Fruit fly (Drosophila melanogaster): Measurements from ENCODE around the gene CG31730.

The CG31730 gene

dm6 chr2L:13258702-13259101 lies 841 bp downstream of the CG31730 start (continued):
- TF ChIP-seq insv (GFP tag; optimal IDR thresholded peaks at IDR 0.05) (no peak), repo (GFP tag; optimal IDR thresholded peaks at IDR 0.05) (no peak), CG7271 (tag; optimal IDR thresholded peaks at IDR 0.05) (no peak), Fer3 (tag; optimal IDR thresholded peaks at IDR 0.05) (no peak), CG4328 (GFP tag; optimal IDR thresholded peaks at IDR 0.05) (no peak), CG3726 (GFP tag; IDR thresholded peaks at IDR 0.05) (no peak), unc-4 (GFP tag; IDR thresholded peaks at IDR 0.05; ENCODE audit: partially characterized antibody) (no peak), CG32772 (GFP tag; IDR thresholded peaks at IDR 0.05) (no peak), ATbp (GFP tag; optimal IDR thresholded peaks at IDR 0.05) (no peak), Bteb2 (GFP tag; optimal IDR thresholded peaks at IDR 0.05) (no peak), Med (GFP tag) (peak; percentile 59), dan (GFP tag; IDR thresholded peaks at IDR 0.05) (no peak), Sox100B (GFP tag; optimal IDR thresholded peaks at IDR 0.05) (peak; percentile 8), CG18476 (GFP tag; optimal IDR thresholded peaks at IDR 0.05) (no peak), CG14014 (GFP tag; IDR thresholded peaks at IDR 0.05) (0 out of 2 replicates have a peak, but pooled peaks have one; percentile 23), CG6654 (GFP tag; optimal IDR thresholded peaks at IDR 0.05) (no peak), Optix (GFP tag; IDR thresholded peaks at IDR 0.05) (no peak), CG10267 (tag; optimal IDR thresholded peaks at IDR 0.05) (no peak), CG6689 (GFP tag; IDR thresholded peaks at IDR 0.05) (peak; percentile 36; the same call in 1 of the 2 replicates), klu (GFP tag; IDR thresholded peaks at IDR 0.05) (no peak), Abd-B (GFP tag; optimal IDR thresholded peaks at IDR 0.05) (no peak), Bdp1 (GFP tag; optimal IDR thresholded peaks at IDR 0.05) (no peak), Antp (GFP tag; optimal IDR thresholded peaks at IDR 0.05) (no peak), seq (GFP tag; IDR thresholded peaks at IDR 0.05) (0 out of 2 replicates have a peak, but pooled peaks have one; percentile 19), CG1602 (GFP tag; optimal IDR thresholded peaks at IDR 0.05) (no peak), Dad (GFP tag; optimal IDR thresholded peaks at IDR 0.05) (peak; percentile 6), lmd (GFP tag; IDR thresholded peaks at IDR 0.05) (no peak), Hr51 (GFP tag; optimal IDR thresholded peaks at IDR 0.05) (no peak), CG2199 (GFP tag; IDR thresholded peaks at IDR 0.05) (no peak), sr (GFP tag; IDR thresholded peaks at IDR 0.05) (no peak), CG17802 (tag; optimal IDR thresholded peaks at IDR 0.05) (no peak), pb (GFP tag; optimal IDR thresholded peaks at IDR 0.05) (no peak), sens (GFP tag) (peak; percentile 69), BtbVII (GFP tag; optimal IDR thresholded peaks at IDR 0.05) (no peak), CG9437 (GFP tag; optimal IDR thresholded peaks at IDR 0.05) (no peak), CG5245 (GFP tag; optimal IDR thresholded peaks at IDR 0.05) (no peak), CG11456 (GFP tag; IDR thresholded peaks at IDR 0.05) (no peak), fd3F (GFP tag; optimal IDR thresholded peaks at IDR 0.05) (no peak), Oli (tag; optimal IDR thresholded peaks at IDR 0.05) (peak; percentile 34), CG32767 (GFP tag; IDR thresholded peaks at IDR 0.05) (no peak), tap (tag; optimal IDR thresholded peaks at IDR 0.05) (peak; percentile 43), CG9817 (tag; optimal IDR thresholded peaks at IDR 0.05) (peak; percentile 14), CG7987 (GFP tag; optimal IDR thresholded peaks at IDR 0.05) (no peak), rib (GFP tag; IDR thresholded peaks at IDR 0.05) (no peak), CG8478 (optimal IDR thresholded peaks at IDR 0.05) (no peak), vnd (GFP tag; IDR thresholded peaks at IDR 0.05; ENCODE audit: partially characterized antibody) (no peak), ewg (GFP tag; optimal IDR thresholded peaks at IDR 0.05) (no peak), bsh (GFP tag; optimal IDR thresholded peaks at IDR 0.05) (peak in 1 of 2 experiments; percentile 52), gro (GFP tag; optimal IDR thresholded peaks at IDR 0.05) (no peak), twi (tag; optimal IDR thresholded peaks at IDR 0.05) (no peak), hth (optimal IDR thresholded peaks at IDR 0.05) (no peak), hbn (GFP tag; IDR thresholded peaks at IDR 0.05; ENCODE audit: partially characterized antibody) (no peak)

All from whole organism, embryonic.